Worm (Caenorhabditis elegans) whole organism, late embryonic: ENCODE measurements around the gene nlp-68.

ENCODE experiments used
- F13H6.1 ChIP-seq: sonication (generic microtip); optimal IDR thresholded peaks from 2 replicates; lab custom pipeline; 2016; ENCODE audit warnings: missing genetic modification characterization, missing compliant biosample characterization
- K09A11.1 ChIP-seq: sonication (generic microtip); optimal IDR thresholded peaks from 2 replicates; lab custom pipeline; 2017; ENCODE audit warnings: antibody characterized with exemption, mild to moderate bottlenecking, missing genetic modification characterization, missing compliant biosample characterization; ENCODE audit not compliant: insufficient read depth
- T23F11.4 ChIP-seq: fragments of 200-800 bp; sonication (Bioruptor generic); optimal IDR thresholded peaks from 2 replicates; lab custom pipeline; 2018; ENCODE audit warnings: mild to moderate bottlenecking, missing genetic modification characterization, missing compliant biosample characterization
- ama-1 ChIP-seq: fragments of 150-350 bp; optimal IDR thresholded peaks from 2 replicates; lab custom pipeline; 2014
- ceh-14 ChIP-seq: sonication (generic microtip); optimal IDR thresholded peaks from 2 replicates; lab custom pipeline; 2016; ENCODE audit warnings: missing genotype, missing genetic modification characterization, missing compliant biosample characterization
- ceh-18 ChIP-seq: sonication (generic microtip); optimal IDR thresholded peaks from 2 replicates; lab custom pipeline; 2016; ENCODE audit warnings: missing genetic modification characterization, missing compliant biosample characterization
- ceh-19 ChIP-seq: fragments of 200-800 bp; sonication (Bioruptor generic); optimal IDR thresholded peaks from 2 replicates; lab custom pipeline; 2018; ENCODE audit warnings: mild to moderate bottlenecking, missing genetic modification characterization, missing compliant biosample characterization
- ceh-2 ChIP-seq: sonication (generic microtip); optimal IDR thresholded peaks from 2 replicates; lab custom pipeline; 2016; ENCODE audit warnings: missing genotype, missing genetic modification characterization, missing compliant biosample characterization
- ceh-22 ChIP-seq: sonication (generic microtip); optimal IDR thresholded peaks from 2 replicates; lab custom pipeline; 2017; ENCODE audit warnings: missing biosample characterization, missing genetic modification characterization
- ceh-24 ChIP-seq: sonication (generic microtip); optimal IDR thresholded peaks from 2 replicates; lab custom pipeline; 2016; ENCODE audit warnings: mild to moderate bottlenecking, missing genetic modification characterization, missing compliant biosample characterization
- ceh-30 ChIP-seq: fragments of 150-350 bp; optimal IDR thresholded peaks from 2 replicates; lab custom pipeline; 2014; ENCODE audit warnings: missing biosample characterization, missing genetic modification characterization
- ceh-34 ChIP-seq: sonication (generic microtip); optimal IDR thresholded peaks from 2 replicates; lab custom pipeline; 2016; ENCODE audit warnings: mild to moderate bottlenecking, missing genetic modification characterization, missing compliant biosample characterization
- ceh-6 ChIP-seq: fragments of 200-800 bp; sonication (Bioruptor generic); optimal IDR thresholded peaks from 2 replicates; lab custom pipeline; 2018; ENCODE audit warnings: mild to moderate bottlenecking, missing genetic modification characterization, missing compliant biosample characterization
- che-1 ChIP-seq: sonication (generic microtip); optimal IDR thresholded peaks from 2 replicates; lab custom pipeline; 2016; ENCODE audit warnings: mild to moderate bottlenecking, missing genetic modification characterization, missing compliant biosample characterization
- elt-2 ChIP-seq: sonication (generic microtip); optimal IDR thresholded peaks from 2 replicates; lab custom pipeline; 2016; ENCODE audit warnings: missing genetic modification reagents, missing genetic modification characterization, missing compliant biosample characterization
- fkh-6 ChIP-seq: sonication (generic microtip); optimal IDR thresholded peaks from 2 replicates; lab custom pipeline; 2016; ENCODE audit warnings: missing genetic modification characterization, missing compliant biosample characterization
- hlh-6 ChIP-seq: sonication (generic microtip); optimal IDR thresholded peaks from 2 replicates; lab custom pipeline; 2016; ENCODE audit warnings: missing genotype, missing genetic modification characterization, missing compliant biosample characterization
- lin-11 ChIP-seq: fragments of 200-800 bp; sonication (Bioruptor generic); optimal IDR thresholded peaks from 2 replicates; lab custom pipeline; 2018; ENCODE audit warnings: mild to moderate bottlenecking, missing genetic modification characterization, missing compliant biosample characterization
- mec-3 ChIP-seq: sonication (generic microtip); optimal IDR thresholded peaks from 2 replicates; lab custom pipeline; 2016; ENCODE audit warnings: borderline replicate concordance, missing genetic modification characterization, missing compliant biosample characterization
- nhr-232 ChIP-seq: sonication (generic microtip); optimal IDR thresholded peaks from 2 replicates; lab custom pipeline; 2016; ENCODE audit warnings: missing genetic modification characterization, missing compliant biosample characterization
- npax-4 ChIP-seq: sonication (generic microtip); optimal IDR thresholded peaks from 2 replicates; lab custom pipeline; 2016; ENCODE audit warnings: missing genetic modification characterization, missing compliant biosample characterization
- odd-2 ChIP-seq: sonication (generic microtip); optimal IDR thresholded peaks from 2 replicates; lab custom pipeline; 2017; ENCODE audit warnings: antibody characterized with exemption, mild to moderate bottlenecking, missing genetic modification characterization, missing compliant biosample characterization
- pat-9 ChIP-seq: fragments of 200-800 bp; sonication (Bioruptor generic); optimal IDR thresholded peaks from 2 replicates; lab custom pipeline; 2018; ENCODE audit warnings: mild to moderate bottlenecking, missing genetic modification characterization, moderate library complexity, missing compliant biosample characterization
- pha-2 ChIP-seq: sonication (generic microtip); optimal IDR thresholded peaks from 2 replicates; lab custom pipeline; 2017; ENCODE audit warnings: mild to moderate bottlenecking, missing genetic modification characterization, missing compliant biosample characterization
- pqm-1 ChIP-seq: sonication (generic microtip); optimal IDR thresholded peaks from 2 replicates; lab custom pipeline; 2016; ENCODE audit warnings: missing genetic modification characterization, missing compliant biosample characterization
- pros-1 ChIP-seq: fragments of 150-350 bp; optimal IDR thresholded peaks from 2 replicates; lab custom pipeline; 2014; ENCODE audit warnings: missing biosample characterization, missing genetic modification reagents, missing genetic modification characterization
- rnt-1 ChIP-seq: sonication (generic microtip); optimal IDR thresholded peaks from 2 replicates; lab custom pipeline; 2016; ENCODE audit warnings: missing genetic modification characterization, missing compliant biosample characterization
- sox-2 ChIP-seq: fragments of 200-800 bp; sonication (Bioruptor generic); IDR thresholded peaks from 2 replicates; pipeline ENCODE4 v1.3.6; 2022; ENCODE audit warnings: missing genetic modification reagents, missing genetic modification characterization, missing compliant biosample characterization
- ttx-3 ChIP-seq: sonication (generic microtip); optimal IDR thresholded peaks from 2 replicates; lab custom pipeline; 2016; ENCODE audit warnings: missing genetic modification reagents, missing genetic modification characterization, missing compliant biosample characterization
- unc-3 ChIP-seq, 2 experiments: fragments of 200-800 bp in 1 of 2; sonication (Bioruptor generic) in 1 of 2; sonication (generic microtip) in 1 of 2; conservative IDR thresholded peaks in 1 of 2; optimal IDR thresholded peaks in 1 of 2; 2 replicates each; pipeline versions ENCODE4 v1.3.6 to Lab custom; 2016 to 2022; ENCODE audit warnings: missing compliant biosample characterization in 2 of 2, missing genetic modification characterization in 2 of 2, missing genetic modification reagents in 1 of 2
- unc-55 ChIP-seq: sonication (generic microtip); optimal IDR thresholded peaks from 2 replicates; lab custom pipeline; 2017; ENCODE audit warnings: missing biosample characterization, missing genetic modification reagents, missing genetic modification characterization
- zip-5 ChIP-seq: sonication (generic microtip); optimal IDR thresholded peaks from 2 replicates; lab custom pipeline; 2016; ENCODE audit warnings: missing genetic modification characterization, missing compliant biosample characterization

nlp-68 gene

DNA sequence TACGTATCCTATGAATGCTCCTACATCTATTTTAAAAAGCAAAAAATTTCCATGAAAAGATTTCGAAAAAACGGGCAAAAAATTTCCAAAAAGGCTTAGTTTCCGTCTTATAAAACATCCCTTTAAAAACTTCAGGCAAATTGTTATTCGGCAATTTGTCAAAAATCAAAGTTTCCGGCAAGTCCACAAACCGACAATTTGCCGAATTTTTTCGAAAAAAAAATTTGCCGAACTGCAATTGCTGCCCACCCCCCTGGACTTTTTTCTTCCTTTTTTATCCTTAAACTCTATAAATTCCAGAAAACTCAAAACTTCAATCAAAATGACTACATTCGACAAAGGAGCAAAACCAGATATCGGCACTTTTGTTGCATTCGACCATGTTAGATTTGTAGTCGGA lies 3.7 kb downstream of the nlp-68 start, which contains the start of gene hpd-1:
Gene hpd-1, plus strand, starts transcription at position 301 of the 400 bp plus-strand sequence.
- TF ChIP-seq pat-9 (no peak), unc-3 (GFP tag; conservative IDR thresholded peaks at IDR 0.05; lab: Robert Waterston, UW) (no peak), unc-3 (tag; optimal IDR thresholded peaks at IDR 0.05; lab: Kevin White, UChicago) (no peak), pqm-1 (tag; lab: Kevin White, UChicago) (no peak), ceh-34 (tag; lab: Kevin White, UChicago) (no peak), che-1 (tag; lab: Kevin White, UChicago) (no peak), hlh-6 (tag; lab: Kevin White, UChicago) (no peak), pros-1 (tag; lab: Kevin White, UChicago) (no peak), ama-1 (lab: Kevin White, UChicago) (no peak), ceh-22 (tag; lab: Kevin White, UChicago) (no peak), ceh-19 (no peak), ceh-6 (no peak), mec-3 (tag; lab: Kevin White, UChicago) (no peak), T23F11.4 (GFP tag; lab: Kevin White, UChicago) (no peak), pha-2 (tag; lab: Kevin White, UChicago) (no peak), rnt-1 (tag; lab: Kevin White, UChicago) (no peak), ceh-14 (tag; lab: Kevin White, UChicago) (no peak), ceh-2 (tag; lab: Kevin White, UChicago) (no peak), odd-2 (tag; lab: Kevin White, UChicago) (no peak)

DNA sequence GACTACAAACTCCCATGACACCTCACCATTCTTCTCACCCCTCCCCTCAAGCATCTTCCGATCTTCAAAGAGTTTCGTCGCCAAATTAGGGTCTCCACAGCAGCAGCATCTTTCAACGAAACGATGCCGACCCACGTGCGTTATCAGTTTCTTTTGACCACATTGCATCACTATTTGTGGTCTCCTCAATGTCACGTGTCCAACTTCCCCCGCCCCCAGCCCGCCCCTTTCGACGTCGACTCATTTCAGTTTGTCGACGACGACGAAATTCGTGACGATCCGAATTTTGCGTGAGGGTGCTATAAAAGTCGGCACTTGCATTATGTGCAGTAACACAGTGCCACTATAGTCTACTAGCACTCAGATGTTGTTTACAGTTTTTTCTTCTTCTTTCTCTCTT lies 4.8 kb downstream of the nlp-68 start:
- TF ChIP-seq unc-3 (GFP tag; conservative IDR thresholded peaks at IDR 0.05; lab: Robert Waterston, UW) (no peak), unc-3 (tag; optimal IDR thresholded peaks at IDR 0.05; lab: Kevin White, UChicago) (no peak), elt-2 (tag; lab: Kevin White, UChicago) (peak; percentile 57)

DNA sequence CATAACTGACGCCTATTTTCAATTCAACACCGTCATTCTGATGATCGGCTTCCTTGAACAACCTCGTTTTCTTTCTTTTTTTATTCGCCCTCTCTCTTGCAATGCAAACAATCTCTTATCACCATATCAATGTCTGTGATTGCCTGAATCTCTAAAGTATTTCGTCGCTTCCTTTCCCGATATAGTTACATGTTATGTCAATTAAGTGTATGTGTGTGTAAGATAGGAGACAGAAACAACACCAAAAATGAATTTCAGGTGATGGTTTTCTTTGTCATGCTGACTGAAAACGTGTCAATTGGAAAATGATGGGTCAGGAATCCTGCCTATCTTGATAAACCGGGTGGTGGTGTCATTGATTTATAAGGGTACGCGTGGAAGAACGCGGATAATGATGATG lies 5.7 kb downstream of the nlp-68 start:
- TF ChIP-seq elt-2 (tag; lab: Kevin White, UChicago) (peak; percentile 74), unc-55 (GFP tag; lab: Kevin White, UChicago) (peak; percentile 17), K09A11.1 (tag; lab: Kevin White, UChicago) (no peak)
- TF ChIP-seq, all 69 proteins: peak for 2

DNA sequence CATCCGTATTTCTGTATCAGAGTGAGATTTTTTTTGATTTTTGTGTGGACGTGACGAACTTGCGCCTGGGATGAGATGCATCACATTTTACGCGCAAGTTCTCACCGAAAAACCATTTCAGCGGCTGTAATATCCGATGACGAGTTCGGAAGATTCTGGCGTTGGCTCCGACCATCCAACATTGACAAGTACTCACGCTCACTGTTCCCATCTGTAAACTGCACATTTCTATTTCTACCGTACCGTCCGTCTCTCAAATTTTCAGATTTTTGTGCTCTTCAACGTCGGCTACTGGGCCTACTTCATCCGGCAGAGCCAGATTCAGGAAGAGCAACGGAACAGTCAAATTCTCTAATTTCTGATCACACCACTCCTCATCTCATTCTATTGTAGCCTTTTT lies 11.5 kb downstream of the nlp-68 start:
- TF ChIP-seq ceh-18 (tag; lab: Kevin White, UChicago): no peak
- TF ChIP-seq ceh-22 (tag; lab: Kevin White, UChicago): no peak
- TF ChIP-seq ceh-30 (tag; lab: Kevin White, UChicago): no peak
- TF ChIP-seq pqm-1 (tag; lab: Kevin White, UChicago): no peak
- TF ChIP-seq npax-4 (tag; lab: Kevin White, UChicago): no peak
- TF ChIP-seq zip-5: no peak
- TF ChIP-seq che-1 (tag; lab: Kevin White, UChicago): no peak
- TF ChIP-seq ceh-24: no peak
- no peak for TF ChIP-seq fkh-6 (tag; lab: Kevin White, UChicago)
- TF ChIP-seq ama-1 (lab: Kevin White, UChicago): no peak
- TF ChIP-seq F13H6.1 (tag; lab: Kevin White, UChicago): no peak
- no peak for TF ChIP-seq nhr-232 (tag; lab: Kevin White, UChicago)
- no peak for TF ChIP-seq lin-11
- no peak for TF ChIP-seq pha-2 (tag; lab: Kevin White, UChicago)
- no peak for TF ChIP-seq K09A11.1 (tag; lab: Kevin White, UChicago)
- no peak for TF ChIP-seq ttx-3

DNA sequence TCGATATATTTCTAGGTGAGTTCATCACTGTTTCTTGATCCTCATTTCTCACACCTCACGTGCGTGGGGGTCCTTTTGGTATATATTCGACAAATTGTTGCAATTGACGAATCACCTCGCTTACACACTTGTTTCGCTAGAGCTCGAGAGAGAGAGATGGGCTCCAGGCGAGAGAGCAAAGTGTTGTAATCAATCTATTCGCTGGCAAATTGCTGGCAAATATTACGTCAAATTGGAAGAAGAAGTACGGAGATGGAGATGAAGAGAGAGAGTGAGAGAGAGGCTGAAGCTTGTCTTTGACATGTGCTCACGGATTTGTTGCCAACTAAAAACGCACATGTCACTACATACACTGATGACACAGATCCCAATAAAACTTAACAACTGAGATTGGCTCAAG lies 13.0 kb downstream of the nlp-68 start:
- peak; percentile 41 for TF ChIP-seq rnt-1 (tag; lab: Kevin White, UChicago)
- TF ChIP-seq unc-55 (GFP tag; lab: Kevin White, UChicago): peak; percentile 79
- no peak for TF ChIP-seq sox-2 (GFP tag; lab: Robert Waterston, UW)
- no peak for TF ChIP-seq ceh-2 (tag; lab: Kevin White, UChicago)
- peak; percentile 73 for TF ChIP-seq ceh-18 (tag; lab: Kevin White, UChicago)
- TF ChIP-seq, all 69 proteins: peak for 3
